Fruit fly (Drosophila melanogaster) whole organism, larva: ENCODE results near the gene Kr-h1.

Experiments used
- noc ChIP-seq: fragments of 200-800 bp; sonication (Bioruptor generic); optimal IDR thresholded peaks from 3 replicates; lab custom pipeline; 2019; ENCODE audit warnings: missing biosample characterization, mild to moderate bottlenecking, missing genetic modification characterization, moderate library complexity

Gene Kr-h1

dm6 chr2L:6082157-6082645 is at the start of gene Kr-h1:
TSS of gene Kr-h1 (plus strand) at chr2L:6082603.
- no peak for TF ChIP-seq noc (tag; lab: Kevin White, UChicago)

- no peak for TF ChIP-seq noc (tag; lab: Kevin White, UChicago)
Measured at dm6 chr2L:6034344-6034743, 48.1 kb upstream of the Kr-h1 start, which contains the start of gene CG9109. TSS of gene CG9109 (minus strand) at chr2L:6034423.

dm6 chr2L:6035155-6035554 is 47.2 kb upstream of the Kr-h1 start:
- TF ChIP-seq noc (tag; lab: Kevin White, UChicago): no peak

dm6 chr2L:6036710-6037109 is 45.7 kb upstream of the Kr-h1 start, which contains the start of gene mtm:
TSS of gene mtm (minus strand) at chr2L:6037015.
- no peak for TF ChIP-seq noc (tag; lab: Kevin White, UChicago)

- peak; percentile 76 for TF ChIP-seq noc (tag; lab: Kevin White, UChicago)
Measured at dm6 chr2L:6037830-6038229, 44.6 kb upstream of the Kr-h1 start, which contains the start of the genes CG9117 and CG31643. TSS of gene CG9117 (minus strand) at chr2L:6037902. TSS of gene CG31643 (plus strand) at chr2L:6038117.

- no peak for TF ChIP-seq noc (tag; lab: Kevin White, UChicago)
Measured at dm6 chr2L:6045484-6045883, 36.9 kb upstream of the Kr-h1 start.

dm6 chr2L:6045972-6046718 is 36.3 kb upstream of the Kr-h1 start, which contains the start of gene Pfas:
TSS of gene Pfas (minus strand) at chr2L:6046050.
- peak; percentile 80 for TF ChIP-seq noc (tag; lab: Kevin White, UChicago)

dm6 chr2L:6046865-6047264 is 35.5 kb upstream of the Kr-h1 start:
- TF ChIP-seq noc (tag; lab: Kevin White, UChicago): no peak

- no peak for TF ChIP-seq noc (tag; lab: Kevin White, UChicago)
Measured at dm6 chr2L:6047528-6048160, 34.8 kb upstream of the Kr-h1 start, which contains the start of gene IPIP. TSS of gene IPIP (plus strand) at chr2L:6048002.

- TF ChIP-seq noc (tag; lab: Kevin White, UChicago): no peak
Measured at dm6 chr2L:6048542-6048941, 33.9 kb upstream of the Kr-h1 start, which contains the start of the genes CG34179 and slmo. TSS of gene CG34179 (minus strand) at chr2L:6048706. TSS of gene slmo (minus strand) at chr2L:6048706.

dm6 chr2L:6050575-6050974 is 31.8 kb upstream of the Kr-h1 start, which contains the start of gene CG9135:
TSS of gene CG9135 (plus strand) at chr2L:6050800.
- no peak for TF ChIP-seq noc (tag; lab: Kevin White, UChicago)

dm6 chr2L:6051212-6051621 is 31.2 kb upstream of the Kr-h1 start:
- TF ChIP-seq noc (tag; lab: Kevin White, UChicago): peak; percentile 95

- TF ChIP-seq noc (tag; lab: Kevin White, UChicago): no peak
Measured at dm6 chr2L:6053874-6054469, 28.4 kb upstream of the Kr-h1 start, which contains the start of gene CG13995. TSS of gene CG13995 (plus strand) at chr2L:6054302.

- TF ChIP-seq noc (tag; lab: Kevin White, UChicago): no peak
Measured at dm6 chr2L:6060210-6060609, 22.2 kb upstream of the Kr-h1 start, which contains the start of gene CG34180. TSS of gene CG34180 (plus strand) at chr2L:6060510.

dm6 chr2L:6062382-6063082 is 19.9 kb upstream of the Kr-h1 start, which contains the start of the genes ND-51 and CG13994:
TSS of gene ND-51 (minus strand) at chr2L:6062757.
TSS of gene CG13994 (plus strand) at chr2L:6062989.
- TF ChIP-seq noc (tag; lab: Kevin White, UChicago): no peak
